Worm (Caenorhabditis elegans) whole organism, late embryonic: ENCODE measurements around the gene srw-137.

Experiments
- dmd-4 ChIP-seq: sonication (generic microtip); optimal IDR thresholded peaks from 2 replicates; lab custom pipeline; 2016; ENCODE audit warnings: borderline replicate concordance, missing genetic modification characterization, missing compliant biosample characterization
- pha-4 ChIP-seq: fragments of 150-350 bp; optimal IDR thresholded peaks from 2 replicates; lab custom pipeline; 2018; ENCODE audit warnings: missing biosample characterization, missing genetic modification reagents, missing genetic modification characterization
- pqm-1 ChIP-seq: sonication (generic microtip); optimal IDR thresholded peaks from 2 replicates; lab custom pipeline; 2016; ENCODE audit warnings: missing genetic modification characterization, missing compliant biosample characterization
- zip-5 ChIP-seq: sonication (generic microtip); optimal IDR thresholded peaks from 2 replicates; lab custom pipeline; 2016; ENCODE audit warnings: missing genetic modification characterization, missing compliant biosample characterization

DNA sequence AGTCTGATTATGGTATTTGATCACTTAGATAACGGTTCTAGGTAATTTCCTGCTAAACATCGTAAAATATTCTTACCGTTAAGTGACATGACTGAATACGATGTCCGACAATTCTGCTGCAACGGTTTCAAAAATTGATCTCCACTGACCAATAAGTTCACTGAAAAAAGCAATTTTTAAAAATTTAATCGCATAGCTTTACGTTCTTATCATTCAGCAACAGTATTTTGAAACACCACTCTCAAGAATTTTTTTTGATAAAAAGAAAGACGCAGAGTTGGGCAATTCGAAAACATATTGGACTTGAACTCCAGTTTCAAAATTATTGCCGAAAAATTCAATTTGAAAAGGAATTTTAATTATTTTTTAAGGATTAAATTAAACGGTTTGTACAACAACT, 16.2 kb downstream of the srw-137 start, which contains the start of gene C31B8.12:
- no peak for TF ChIP-seq dmd-4 (tag; lab: Kevin White, UChicago)
- no peak for TF ChIP-seq pqm-1 (tag; lab: Kevin White, UChicago)
- no peak for TF ChIP-seq zip-5 (tag; lab: Kevin White, UChicago)
- no peak for TF ChIP-seq pha-4 (tag; lab: Kevin White, UChicago)
